Worm (Caenorhabditis elegans) whole organism, mixed stage, embryonic: ENCODE measurements around the gene C10A4.1.

Experiments
- M03D4.4 ChIP-seq: sonication (generic microtip); optimal IDR thresholded peaks from 2 replicates; lab custom pipeline; 2017; ENCODE audit warnings: mild to moderate bottlenecking, missing genetic modification characterization, missing compliant biosample characterization
- bed-3 ChIP-seq: fragments of 200-800 bp; sonication (Bioruptor generic); optimal IDR thresholded peaks from 3 replicates; lab custom pipeline; 2018; ENCODE audit warnings: mild to moderate bottlenecking, missing genetic modification characterization, moderate library complexity, missing compliant biosample characterization
- blmp-1 ChIP-seq: fragments of 150-350 bp; optimal IDR thresholded peaks from 2 replicates; lab custom pipeline; 2014; ENCODE audit warnings: missing biosample characterization, missing genetic modification characterization
- ceh-39 ChIP-seq: fragments of 150-350 bp; optimal IDR thresholded peaks from 2 replicates; lab custom pipeline; 2014; ENCODE audit warnings: missing biosample characterization, missing genetic modification characterization
- ceh-83 ChIP-seq: fragments of 200-800 bp; sonication (Bioruptor generic); optimal IDR thresholded peaks from 2 replicates; lab custom pipeline; 2018; ENCODE audit warnings: mild to moderate bottlenecking, missing genetic modification characterization, missing compliant biosample characterization
- ces-1 ChIP-seq: fragments of 150-350 bp; optimal IDR thresholded peaks from 2 replicates; lab custom pipeline; 2014; ENCODE audit warnings: missing biosample characterization, missing genetic modification reagents, missing genetic modification characterization
- cnd-1 ChIP-seq: fragments of 200-800 bp; sonication (Bioruptor generic); optimal IDR thresholded peaks from 2 replicates; lab custom pipeline; 2018; ENCODE audit warnings: mild to moderate bottlenecking, missing genetic modification characterization, missing compliant biosample characterization
- drap-1 ChIP-seq: fragments of 200-800 bp; sonication (Bioruptor generic); optimal IDR thresholded peaks from 3 replicates; lab custom pipeline; 2018; ENCODE audit warnings: mild to moderate bottlenecking, missing genetic modification characterization, missing compliant biosample characterization
- elt-1 ChIP-seq: sonication (generic microtip); optimal IDR thresholded peaks from 2 replicates; lab custom pipeline; 2017; ENCODE audit warnings: missing genetic modification characterization, mild to moderate bottlenecking, missing compliant biosample characterization, antibody characterized with exemption, moderate library complexity, borderline replicate concordance; ENCODE audit not compliant: insufficient read depth
- elt-3 ChIP-seq: fragments of 150-350 bp; optimal IDR thresholded peaks from 2 replicates; lab custom pipeline; 2014; ENCODE audit warnings: missing biosample characterization, missing genetic modification characterization
- flh-1 ChIP-seq: fragments of 200-800 bp; sonication (Bioruptor generic); optimal IDR thresholded peaks from 2 replicates; lab custom pipeline; 2018; ENCODE audit warnings: mild to moderate bottlenecking, missing genetic modification characterization, moderate library complexity, missing compliant biosample characterization
- ham-2 ChIP-seq: fragments of 200-800 bp; sonication (Bioruptor generic); optimal IDR thresholded peaks from 2 replicates; lab custom pipeline; 2018; ENCODE audit warnings: mild to moderate bottlenecking, missing genetic modification characterization, missing compliant biosample characterization
- hlh-1 ChIP-seq: fragments of 150-350 bp; optimal IDR thresholded peaks from 2 replicates; lab custom pipeline; 2014; ENCODE audit warnings: missing biosample characterization, missing genetic modification reagents, missing genetic modification characterization
- lin-13 ChIP-seq: fragments of 150-350 bp; optimal IDR thresholded peaks from 2 replicates; lab custom pipeline; 2014; ENCODE audit warnings: missing biosample characterization, missing genetic modification characterization
- lin-32 ChIP-seq: fragments of 200-800 bp; sonication (Bioruptor generic); optimal IDR thresholded peaks from 2 replicates; lab custom pipeline; 2018; ENCODE audit warnings: mild to moderate bottlenecking, missing genetic modification characterization, missing compliant biosample characterization
- mab-5 ChIP-seq: fragments of 150-350 bp; optimal IDR thresholded peaks from 2 replicates; lab custom pipeline; 2014; ENCODE audit warnings: missing biosample characterization, missing genetic modification characterization
- mep-1 ChIP-seq: fragments of 150-350 bp; optimal IDR thresholded peaks from 2 replicates; lab custom pipeline; 2017; ENCODE audit warnings: missing biosample characterization, missing genetic modification reagents, missing genetic modification characterization, inconsistent platforms
- mls-2 ChIP-seq: sonication (generic microtip); optimal IDR thresholded peaks from 2 replicates; lab custom pipeline; 2016; ENCODE audit warnings: mild to moderate bottlenecking, missing genetic modification characterization, moderate library complexity, missing compliant biosample characterization
- nhr-12 ChIP-seq: fragments of 150-350 bp; optimal IDR thresholded peaks from 2 replicates; lab custom pipeline; 2014; ENCODE audit warnings: missing biosample characterization, missing genetic modification characterization
- nhr-2 ChIP-seq: fragments of 150-350 bp; optimal IDR thresholded peaks from 2 replicates; lab custom pipeline; 2014; ENCODE audit warnings: missing biosample characterization, missing genetic modification characterization
- nhr-237 ChIP-seq: fragments of 150-350 bp; optimal IDR thresholded peaks from 2 replicates; lab custom pipeline; 2014; ENCODE audit warnings: missing biosample characterization, missing genetic modification characterization
- nhr-28 ChIP-seq: fragments of 150-350 bp; optimal IDR thresholded peaks from 2 replicates; lab custom pipeline; 2014; ENCODE audit warnings: missing biosample characterization, missing genetic modification characterization
- nhr-76 ChIP-seq: sonication (generic microtip); optimal IDR thresholded peaks from 2 replicates; lab custom pipeline; 2017; ENCODE audit warnings: missing biosample characterization, missing genetic modification characterization
- pha-4 ChIP-seq: fragments of 150-350 bp; optimal IDR thresholded peaks from 2 replicates; lab custom pipeline; 2018; ENCODE audit warnings: missing biosample characterization, missing genetic modification reagents, missing genetic modification characterization
- sem-2 ChIP-seq: fragments of 200-800 bp; sonication (Bioruptor generic); optimal IDR thresholded peaks from 2 replicates; lab custom pipeline; 2018; ENCODE audit warnings: mild to moderate bottlenecking, missing genetic modification characterization, missing compliant biosample characterization
- tbx-8 ChIP-seq: fragments of 200-800 bp; sonication (Bioruptor generic); optimal IDR thresholded peaks from 2 replicates; lab custom pipeline; 2018; ENCODE audit warnings: mild to moderate bottlenecking, missing genetic modification characterization, moderate library complexity, missing compliant biosample characterization
- unc-120 ChIP-seq: sonication (generic microtip); optimal IDR thresholded peaks from 2 replicates; lab custom pipeline; 2017; ENCODE audit warnings: missing genetic modification characterization, missing compliant biosample characterization; ENCODE audit not compliant: poor library complexity, severe bottlenecking
- unc-39 ChIP-seq: fragments of 150-350 bp; optimal IDR thresholded peaks from 2 replicates; lab custom pipeline; 2014; ENCODE audit warnings: missing biosample characterization, missing genetic modification characterization
- unc-62 ChIP-seq: fragments of 150-350 bp; optimal IDR thresholded peaks from 2 replicates; lab custom pipeline; 2014; ENCODE audit warnings: missing biosample characterization, missing genetic modification reagents, missing genetic modification characterization
- zip-8 ChIP-seq: fragments of 150-350 bp; optimal IDR thresholded peaks from 2 replicates; lab custom pipeline; 2014; ENCODE audit warnings: missing biosample characterization, missing genetic modification characterization

Gene C10A4.1

ce11 chrX:7393167-7393566, 23.0 kb upstream of the C10A4.1 start, which contains the start of gene gad-2:
gad-2 (plus strand) TSS chrX:7393467.
- TF ChIP-seq nhr-12 (tag; lab: Kevin White, UChicago) (no peak), mep-1 (tag; lab: Kevin White, UChicago) (no peak), unc-39 (no peak), M03D4.4 (tag; lab: Kevin White, UChicago) (no peak), nhr-28 (tag; lab: Kevin White, UChicago) (no peak), zip-8 (tag; lab: Kevin White, UChicago) (no peak), ces-1 (GFP tag; lab: Kevin White, UChicago) (no peak), ceh-39 (no peak)
- TF ChIP-seq, all 35 proteins: peak for 0

- TF ChIP-seq lin-13 (tag; lab: Kevin White, UChicago): no peak
- TF ChIP-seq bed-3 (GFP tag; lab: Kevin White, UChicago): no peak
- no peak for TF ChIP-seq ceh-83 (GFP tag; lab: Kevin White, UChicago)
- TF ChIP-seq M03D4.4 (tag; lab: Kevin White, UChicago): no peak
- no peak for TF ChIP-seq zip-8 (tag; lab: Kevin White, UChicago)
- TF ChIP-seq mep-1 (tag; lab: Kevin White, UChicago): no peak
- no peak for TF ChIP-seq elt-1 (tag; lab: Kevin White, UChicago)
- TF ChIP-seq cnd-1 (tag; lab: Kevin White, UChicago): no peak
- no peak for TF ChIP-seq nhr-12 (tag; lab: Kevin White, UChicago)
- no peak for TF ChIP-seq drap-1 (GFP tag; lab: Kevin White, UChicago)
- no peak for TF ChIP-seq lin-32
- TF ChIP-seq flh-1: no peak
Observed at ce11 chrX:7397935-7398334, 18.2 kb upstream of the C10A4.1 start, which contains the start of gene C10A4.13. C10A4.13 (minus strand) TSS chrX:7398035.

ce11 chrX:7398584-7398983, 17.6 kb upstream of the C10A4.1 start, which contains the start of gene C10A4.10:
C10A4.10 (plus strand) TSS chrX:7398884.
- no peak for TF ChIP-seq cnd-1 (tag; lab: Kevin White, UChicago)
- no peak for TF ChIP-seq elt-3 (tag; lab: Kevin White, UChicago)
- TF ChIP-seq zip-8 (tag; lab: Kevin White, UChicago): no peak
- no peak for TF ChIP-seq flh-1
- TF ChIP-seq unc-62 (GFP tag; lab: Kevin White, UChicago): no peak
- no peak for TF ChIP-seq ces-1 (GFP tag; lab: Kevin White, UChicago)
- no peak for TF ChIP-seq hlh-1
- TF ChIP-seq unc-120 (tag; lab: Kevin White, UChicago): no peak
- TF ChIP-seq sem-2: no peak
- no peak for TF ChIP-seq bed-3 (GFP tag; lab: Kevin White, UChicago)
- no peak for TF ChIP-seq lin-13 (tag; lab: Kevin White, UChicago)
- no peak for TF ChIP-seq nhr-237

- TF ChIP-seq unc-39 (no peak), drap-1 (GFP tag; lab: Kevin White, UChicago) (no peak), ceh-39 (no peak)
Observed at ce11 chrX:7400788-7401187, 15.4 kb upstream of the C10A4.1 start, which contains the start of gene C10A4.4. C10A4.4 (plus strand) TSS chrX:7401088.

- TF ChIP-seq elt-3 (tag; lab: Kevin White, UChicago): no peak
Observed at ce11 chrX:7404551-7404950, 11.6 kb upstream of the C10A4.1 start.

- no peak for TF ChIP-seq sem-2
- TF ChIP-seq ces-1 (GFP tag; lab: Kevin White, UChicago): peak; percentile 8
- no peak for TF ChIP-seq M03D4.4 (tag; lab: Kevin White, UChicago)
Observed at ce11 chrX:7405393-7405792, 10.8 kb upstream of the C10A4.1 start, which contains the start of gene C10A4.3. C10A4.3 (plus strand) TSS chrX:7405693.

- TF ChIP-seq tbx-8 (GFP tag; lab: Kevin White, UChicago) (no peak), ceh-39 (no peak), ham-2 (no peak), ceh-83 (GFP tag; lab: Kevin White, UChicago) (no peak), elt-3 (tag; lab: Kevin White, UChicago) (no peak), elt-1 (tag; lab: Kevin White, UChicago) (no peak), drap-1 (GFP tag; lab: Kevin White, UChicago) (no peak), sem-2 (no peak), hlh-1 (no peak), pha-4 (tag; lab: Kevin White, UChicago) (no peak), mep-1 (tag; lab: Kevin White, UChicago) (no peak), mab-5 (tag; lab: Kevin White, UChicago) (no peak), mls-2 (no peak), nhr-2 (tag; lab: Kevin White, UChicago) (no peak), lin-13 (tag; lab: Kevin White, UChicago) (no peak), blmp-1 (tag; lab: Kevin White, UChicago) (no peak), nhr-76 (no peak)
- TF ChIP-seq, all 35 proteins: peak for 0
Observed at ce11 chrX:7407749-7408148, 8.4 kb upstream of the C10A4.1 start.
